Fruit fly (Drosophila melanogaster): ENCODE results near the gene CG13001.
A peak's percentile ranks its signal among the peaks of the same experiment; 100 is the strongest.

- TF ChIP-seq psq (GFP tag; optimal IDR thresholded peaks at IDR 0.05) (peak; percentile 55), rgr (GFP tag; optimal IDR thresholded peaks at IDR 0.05) (peak; percentile 76), lola (GFP tag; optimal IDR thresholded peaks at IDR 0.05) (no peak), Mio (GFP tag; optimal IDR thresholded peaks at IDR 0.05) (no peak), HLH106 (tag; optimal IDR thresholded peaks at IDR 0.05) (peak; percentile 67), Rel (GFP tag; optimal IDR thresholded peaks at IDR 0.05) (no peak), Rel (tag; optimal IDR thresholded peaks at IDR 0.05) (no peak), Dfd (GFP tag; optimal IDR thresholded peaks at IDR 0.05) (no peak), Jra (GFP tag; optimal IDR thresholded peaks at IDR 0.05) (no peak), Hr78 (GFP tag; optimal IDR thresholded peaks at IDR 0.05) (no peak), br (GFP tag; optimal IDR thresholded peaks at IDR 0.05) (peak; percentile 59), N (GFP tag; optimal IDR thresholded peaks at IDR 0.05) (no peak)
Observed at dm6 chrX:16945414-16945813, 2.7 kb upstream of the CG13001 start.
